Worm (Caenorhabditis elegans) whole organism, L4 larva: Measurements from ENCODE around the gene phyh-1.

Source experiments
- F37D6.2 ChIP-seq: sonication (generic microtip); optimal IDR thresholded peaks from 2 replicates; lab custom pipeline; 2016; ENCODE audit warnings: mild to moderate bottlenecking, missing genetic modification characterization, missing compliant biosample characterization
- ama-1 ChIP-seq: fragments of 150-350 bp; optimal IDR thresholded peaks from 2 replicates; lab custom pipeline; 2014; ENCODE audit warnings: inconsistent platforms, mixed read lengths
- ceh-20 ChIP-seq: fragments of 200-800 bp; sonication (Bioruptor generic); IDR thresholded peaks from 2 replicates; pipeline ENCODE4 v1.3.6; 2022; ENCODE audit warnings: missing genetic modification reagents, missing genetic modification characterization, missing compliant biosample characterization
- daf-12 ChIP-seq: fragments of 150-350 bp; optimal IDR thresholded peaks from 2 replicates; lab custom pipeline; 2014; ENCODE audit warnings: missing biosample characterization, missing genetic modification reagents, missing genetic modification characterization
- duxl-1 ChIP-seq: sonication (generic microtip); optimal IDR thresholded peaks from 2 replicates; lab custom pipeline; 2016; ENCODE audit warnings: mild to moderate bottlenecking, missing genetic modification characterization, moderate library complexity, missing compliant biosample characterization; ENCODE audit not compliant: poor library complexity
- lsy-2 ChIP-seq, 2 experiments: fragments of 150-350 bp in 1 of 2; sonication (generic microtip) in 1 of 2; optimal IDR thresholded peaks; 2 replicates each; lab custom pipeline; 2014 to 2017; ENCODE audit warnings: missing biosample characterization in 2 of 2, missing genetic modification characterization in 2 of 2
- nhr-25 ChIP-seq: sonication (generic microtip); optimal IDR thresholded peaks from 2 replicates; lab custom pipeline; 2017; ENCODE audit warnings: missing genetic modification characterization, mild to moderate bottlenecking, missing compliant biosample characterization, antibody characterized with exemption, moderate library complexity, borderline replicate concordance; ENCODE audit not compliant: insufficient read depth
- pha-4 ChIP-seq, 2 experiments: fragments of 150-350 bp in 1 of 2; fragments of 200-800 bp in 1 of 2; sonication (Bioruptor generic) in 1 of 2; IDR thresholded peaks in 1 of 2; optimal IDR thresholded peaks in 1 of 2; 2 replicates each; pipeline versions ENCODE4 v1.3.6 to Lab custom; 2014 to 2022; ENCODE audit warnings: missing genetic modification characterization in 2 of 2, missing genetic modification reagents in 2 of 2, missing biosample characterization in 1 of 2, missing compliant biosample characterization in 1 of 2
- set-16 ChIP-seq: fragments of 200-800 bp; sonication (Bioruptor generic); IDR thresholded peaks from 2 replicates; pipeline ENCODE4 v1.3.6; 2022; ENCODE audit warnings: missing genetic modification reagents, missing genetic modification characterization, missing compliant biosample characterization

DNA sequence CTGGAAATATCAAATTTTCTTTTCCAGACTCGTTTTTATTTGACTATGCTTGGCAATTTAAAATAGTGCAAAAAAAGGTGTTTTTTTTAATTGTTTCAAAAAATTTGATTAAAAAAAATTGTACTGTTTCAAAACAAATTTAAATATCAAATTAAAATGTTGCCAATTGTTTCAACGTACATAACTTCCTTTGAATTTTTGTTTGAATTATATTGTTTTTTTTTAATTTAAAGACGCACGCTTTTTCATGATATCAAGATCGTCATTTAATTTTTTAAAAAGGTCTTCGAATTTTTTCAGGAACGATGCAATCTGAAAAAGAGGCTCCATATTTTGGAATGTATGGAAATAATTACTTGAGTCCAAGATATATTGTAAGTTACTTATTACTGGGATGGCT is 35.7 kb downstream of the phyh-1 start, which contains the start of gene Y116A8B.4:
- TF ChIP-seq F37D6.2 (no peak), lsy-2 (tag; optimal IDR thresholded peaks at IDR 0.05; lab: Kevin White, UChicago) (no peak), ceh-20 (GFP tag; lab: Robert Waterston, UW) (no peak), ama-1 (lab: Kevin White, UChicago) (no peak), nhr-25 (no peak), pha-4 (GFP tag; IDR thresholded peaks at IDR 0.05; lab: Robert Waterston, UW) (no peak), pha-4 (tag; optimal IDR thresholded peaks at IDR 0.05; lab: Kevin White, UChicago) (no peak), set-16 (GFP tag; lab: Robert Waterston, UW) (no peak), duxl-1 (tag; lab: Kevin White, UChicago) (no peak), daf-12 (tag; lab: Kevin White, UChicago) (no peak)
